Worm (Caenorhabditis elegans): ENCODE measurements around the gene srbc-71.

DNA sequence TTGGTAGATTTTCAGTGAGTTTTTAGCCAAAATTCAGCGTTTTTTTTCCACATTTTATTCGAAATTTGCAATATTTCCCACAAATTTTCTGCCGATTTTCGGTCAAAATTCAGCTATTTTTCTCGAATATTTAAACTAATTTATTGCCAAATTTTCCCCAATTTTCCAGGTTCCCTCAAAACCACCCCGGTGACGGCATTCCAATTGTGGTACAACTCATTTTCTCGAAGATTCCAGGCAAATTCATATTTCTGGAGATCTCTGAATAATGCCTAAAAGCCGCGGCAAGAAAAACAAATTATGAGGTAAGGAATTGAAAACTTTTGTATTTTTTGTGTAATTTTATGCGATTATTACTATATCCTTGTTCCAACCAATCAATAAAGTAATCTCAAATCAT is 18.7 kb downstream of the srbc-71 start, which contains the start of gene osgn-1:
- TF ChIP-seq hmbx-1 (tag; optimal IDR thresholded peaks at IDR 0.05) (no peak), sea-1 (GFP tag; conservative IDR thresholded peaks at IDR 0.05) (no peak), ceh-36 (tag; optimal IDR thresholded peaks at IDR 0.05) (no peak), ceh-13 (GFP tag; optimal IDR thresholded peaks at IDR 0.05) (no peak), ama-1 (optimal IDR thresholded peaks at IDR 0.05) (no peak), pes-1 (GFP tag; IDR thresholded peaks at IDR 0.05) (no peak), flt-1 (GFP tag; IDR thresholded peaks at IDR 0.05) (no peak), tbx-11 (GFP tag; IDR thresholded peaks at IDR 0.05) (no peak), scrt-1 (GFP tag; IDR thresholded peaks at IDR 0.05) (no peak), B0310.2 (tag; optimal IDR thresholded peaks at IDR 0.05) (no peak), tra-4 (tag; optimal IDR thresholded peaks at IDR 0.05) (no peak), F13C5.2 (tag; optimal IDR thresholded peaks at IDR 0.05) (no peak), hnd-1 (tag; optimal IDR thresholded peaks at IDR 0.05) (no peak), tbx-37 (GFP tag; conservative IDR thresholded peaks at IDR 0.05) (no peak)
